Fruit fly (Drosophila melanogaster): ENCODE data around the gene Pbp95.

The Pbp95 gene

dm6 chr3R:8001074-8001669 is 12.4 kb upstream of the Pbp95 start, which contains the start of the genes Kmn2 and CG2698 (continued):
- TF ChIP-seq HLH3B (GFP tag; IDR thresholded peaks at IDR 0.05) (peak; percentile 98), br (optimal IDR thresholded peaks at IDR 0.05) (no peak), CG4707 (GFP tag; optimal IDR thresholded peaks at IDR 0.05) (peak; percentile 74), Med (GFP tag) (peak; percentile 97), CG11085 (GFP tag; IDR thresholded peaks at IDR 0.05) (peak; percentile 96), jumu (GFP tag; optimal IDR thresholded peaks at IDR 0.05) (peak; percentile 79), ssp (GFP tag; IDR thresholded peaks at IDR 0.05) (peak; percentile 94), grau (tag; optimal IDR thresholded peaks at IDR 0.05) (peak; percentile 100), z (GFP tag; IDR thresholded peaks at IDR 0.05) (peak; percentile 69; the same call in 2 of the 3 replicates), CG17802 (tag; optimal IDR thresholded peaks at IDR 0.05) (peak; percentile 73), cas (GFP tag; IDR thresholded peaks at IDR 0.05) (peak; percentile 96), sr (GFP tag; IDR thresholded peaks at IDR 0.05) (peak; percentile 75; the same call in 2 of the 3 replicates), Dip2 (GFP tag; IDR thresholded peaks at IDR 0.05) (peak; percentile 67), CG12769 (tag; optimal IDR thresholded peaks at IDR 0.05) (peak; percentile 74), Chrac-16 (GFP tag; optimal IDR thresholded peaks at IDR 0.05) (peak; percentile 97), her (GFP tag; optimal IDR thresholded peaks at IDR 0.05) (peak; percentile 10), yki (optimal IDR thresholded peaks at IDR 0.05) (no peak), Nf-YB (GFP tag; optimal IDR thresholded peaks at IDR 0.05) (peak; percentile 82), CG13624 (GFP tag; optimal IDR thresholded peaks at IDR 0.05) (peak; percentile 73), Lhr (GFP tag; optimal IDR thresholded peaks at IDR 0.05) (peak; percentile 89), zfh2 (GFP tag; optimal IDR thresholded peaks at IDR 0.05) (peak; percentile 88), chn (GFP tag; optimal IDR thresholded peaks at IDR 0.05) (peak; percentile 86), CG2120 (GFP tag; optimal IDR thresholded peaks at IDR 0.05) (peak; percentile 95), CG6654 (GFP tag; optimal IDR thresholded peaks at IDR 0.05) (peak; percentile 78), CG1832 (GFP tag; optimal IDR thresholded peaks at IDR 0.05) (no peak), run (tag; optimal IDR thresholded peaks at IDR 0.05) (peak; percentile 81), Hand (GFP tag; optimal IDR thresholded peaks at IDR 0.05) (peak; percentile 88), Hmx (GFP tag; optimal IDR thresholded peaks at IDR 0.05) (peak; percentile 68), Dll (GFP tag; IDR thresholded peaks at IDR 0.05; ENCODE audit: partially characterized antibody) (peak; percentile 62; the same call in 2 of the 4 replicates), Hey (tag; optimal IDR thresholded peaks at IDR 0.05) (peak; percentile 61), CG7963 (GFP tag; IDR thresholded peaks at IDR 0.05; ENCODE audit: partially characterized antibody) (no peak), sob (GFP tag; IDR thresholded peaks at IDR 0.05) (peak; percentile 99), tx (GFP tag; optimal IDR thresholded peaks at IDR 0.05) (peak; percentile 73), ttk (GFP tag; IDR thresholded peaks at IDR 0.05) (peak; percentile 98), CG10321 (GFP tag; IDR thresholded peaks at IDR 0.05) (peak; percentile 83), fd102C (GFP tag; optimal IDR thresholded peaks at IDR 0.05) (peak; percentile 72), phol (tag; optimal IDR thresholded peaks at IDR 0.05) (peak; percentile 97), Pdp1 (GFP tag; optimal IDR thresholded peaks at IDR 0.05) (peak; percentile 93 to 98), CG3995 (GFP tag; optimal IDR thresholded peaks at IDR 0.05) (peak; percentile 69), esg (GFP tag; conservative IDR thresholded peaks at IDR 0.05) (peak; percentile 98), CrebB (tag; optimal IDR thresholded peaks at IDR 0.05) (peak; percentile 88), Fer3 (tag; optimal IDR thresholded peaks at IDR 0.05) (peak; percentile 96), CG2875 (GFP tag; optimal IDR thresholded peaks at IDR 0.05) (peak; percentile 91), hb (GFP tag; IDR thresholded peaks at IDR 0.05; ENCODE audit: partially characterized antibody) (peak; percentile 17; the same call in 1 of the 3 replicates), Tbp (GFP tag; optimal IDR thresholded peaks at IDR 0.05) (no peak), CG6791 (GFP tag; IDR thresholded peaks at IDR 0.05; ENCODE audit: partially characterized antibody) (peak; percentile 38; the same call in 1 of the 3 replicates), ab (GFP tag; optimal IDR thresholded peaks at IDR 0.05) (peak; percentile 69), HHEX (GFP tag; optimal IDR thresholded peaks at IDR 0.05) (peak; percentile 94), CG5245 (GFP tag; optimal IDR thresholded peaks at IDR 0.05) (peak; percentile 92), otp (GFP tag; IDR thresholded peaks at IDR 0.05) (peak; percentile 97)

Data from whole organism, embryonic.